In the genomic region with DNA sequence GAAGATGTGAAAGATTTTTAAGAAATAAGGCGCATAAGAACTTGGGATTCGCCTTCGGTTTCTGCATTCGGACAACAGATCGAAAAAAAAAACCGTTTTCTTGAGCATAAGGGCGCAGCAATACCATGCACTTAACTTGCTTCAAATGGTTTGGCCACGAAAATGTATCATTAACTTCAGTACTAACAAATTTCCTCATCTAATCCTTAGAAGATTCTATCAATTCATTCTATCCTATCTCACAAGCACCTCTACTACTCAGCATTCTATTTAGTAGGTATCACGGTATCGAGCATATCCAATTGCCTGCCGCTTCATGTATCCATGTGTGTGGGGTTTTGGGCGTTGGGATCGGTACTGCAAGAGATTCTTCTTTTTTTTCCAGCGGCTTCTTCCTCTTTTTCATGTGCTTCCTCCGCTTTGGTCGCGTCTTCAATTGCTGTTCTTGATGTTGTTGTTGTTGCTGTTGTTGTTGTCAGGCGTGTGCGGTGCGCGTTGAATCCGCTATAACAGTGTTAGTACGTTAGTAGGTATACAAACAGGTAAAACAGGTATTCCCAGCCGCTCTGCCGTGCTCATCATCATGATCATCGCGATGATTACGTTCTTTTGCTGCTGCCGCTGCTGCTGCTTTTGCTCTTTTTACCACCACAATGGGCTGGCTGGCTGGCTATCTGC, we compare ENCODE assay signal across 2 fruit fly cellular contexts.
TF ChIP-seq lines count a peak whose summit lies in the region.

No protein-coding gene starts in this region.

TF ChIP-seq in whole organism, embryonic, 481 proteins besides CTCF, POLR2A, EP300 and RAD21 (continued from another document):
- TF ChIP-seq gcm (GFP tag; optimal IDR thresholded peaks at IDR 0.05; lab: Kevin White, UChicago) (no peak), CG13287 (GFP tag; IDR thresholded peaks at IDR 0.05; lab: Robert Waterston, UW; ENCODE audit: partially characterized antibody) (no peak; the same call in 1 of the 2 replicates)

TF ChIP-seq in whole organism, prepupa, 60 proteins besides CTCF, POLR2A, EP300 and RAD21 (continued from another document):
- no peak for TF ChIP-seq Gug (GFP tag; IDR thresholded peaks at IDR 0.05; lab: Robert Waterston, UW)
- TF ChIP-seq CG3032 (tag; optimal IDR thresholded peaks at IDR 0.05; lab: Kevin White, UChicago), result peak; percentile 51
- TF ChIP-seq pdm3 (GFP tag; optimal IDR thresholded peaks at IDR 0.05; lab: Kevin White, UChicago), result peak; percentile 53
- peak; percentile 76 for TF ChIP-seq Sox102F (GFP tag; optimal IDR thresholded peaks at IDR 0.05; lab: Kevin White, UChicago)
- peak; percentile 74 for TF ChIP-seq Ets21C (GFP tag; optimal IDR thresholded peaks at IDR 0.05; lab: Kevin White, UChicago)
- TF ChIP-seq topi (GFP tag; optimal IDR thresholded peaks at IDR 0.05; lab: Kevin White, UChicago), result peak; percentile 79
- peak; percentile 57 for TF ChIP-seq acj6 (GFP tag; optimal IDR thresholded peaks at IDR 0.05; lab: Kevin White, UChicago)
- peak; percentile 17 for TF ChIP-seq CG8319 (GFP tag; optimal IDR thresholded peaks at IDR 0.05; lab: Kevin White, UChicago)
- peak; percentile 20 for TF ChIP-seq CG16779 (tag; optimal IDR thresholded peaks at IDR 0.05; lab: Kevin White, UChicago)
- peak; percentile 88 for TF ChIP-seq Eip78C (GFP tag; lab: Kevin White, UChicago)
- peak; percentile 32 for TF ChIP-seq CG11902 (GFP tag; optimal IDR thresholded peaks at IDR 0.05; lab: Kevin White, UChicago)
- TF ChIP-seq Hr39 (GFP tag; optimal IDR thresholded peaks at IDR 0.05; lab: Kevin White, UChicago), result peak; percentile 82
- no peak for TF ChIP-seq eg (GFP tag; IDR thresholded peaks at IDR 0.05; lab: Robert Waterston, UW)
- TF ChIP-seq CG3919 (GFP tag; optimal IDR thresholded peaks at IDR 0.05; lab: Kevin White, UChicago), result peak; percentile 67
- peak; percentile 62 for TF ChIP-seq CG6808 (GFP tag; optimal IDR thresholded peaks at IDR 0.05; lab: Kevin White, UChicago)
- no peak for TF ChIP-seq fd85E (GFP tag; optimal IDR thresholded peaks at IDR 0.05; lab: Kevin White, UChicago)
- peak; percentile 52 for TF ChIP-seq Ets96B (tag; optimal IDR thresholded peaks at IDR 0.05; lab: Kevin White, UChicago)
- no peak for TF ChIP-seq fkh (GFP tag; optimal IDR thresholded peaks at IDR 0.05; lab: Kevin White, UChicago)
- TF ChIP-seq fd59A (GFP tag; optimal IDR thresholded peaks at IDR 0.05; lab: Kevin White, UChicago), result peak; percentile 34
- TF ChIP-seq CG8632 (GFP tag; optimal IDR thresholded peaks at IDR 0.05; lab: Kevin White, UChicago), result peak; percentile 5
- TF ChIP-seq CG7368 (GFP tag; optimal IDR thresholded peaks at IDR 0.05; lab: Kevin White, UChicago), result no peak
- peak; percentile 1 for TF ChIP-seq CG11762 (GFP tag; optimal IDR thresholded peaks at IDR 0.05; lab: Kevin White, UChicago; ENCODE audit: insufficient read depth)
- peak; percentile 77 for TF ChIP-seq Smox (GFP tag; optimal IDR thresholded peaks at IDR 0.05; lab: Kevin White, UChicago)
- peak; percentile 15 for TF ChIP-seq Eip93F (GFP tag; optimal IDR thresholded peaks at IDR 0.05; lab: Kevin White, UChicago)
- no peak for TF ChIP-seq Hr38 (GFP tag; optimal IDR thresholded peaks at IDR 0.05; lab: Kevin White, UChicago)
- peak; percentile 37; the same call in 1 of the 3 replicates for TF ChIP-seq CG6163 (GFP tag; IDR thresholded peaks at IDR 0.05; lab: Robert Waterston, UW)
- peak; percentile 35 for TF ChIP-seq CG34406 (GFP tag; optimal IDR thresholded peaks at IDR 0.05; lab: Kevin White, UChicago)
- peak; percentile 55 for TF ChIP-seq spab (GFP tag; optimal IDR thresholded peaks at IDR 0.05; lab: Kevin White, UChicago)
- TF ChIP-seq Met (GFP tag; optimal IDR thresholded peaks at IDR 0.05; lab: Kevin White, UChicago), result peak; percentile 82
- TF ChIP-seq Blimp-1 (GFP tag; optimal IDR thresholded peaks at IDR 0.05; lab: Kevin White, UChicago), result peak; percentile 19
- peak; percentile 75 for TF ChIP-seq lz (GFP tag; optimal IDR thresholded peaks at IDR 0.05; lab: Kevin White, UChicago)
- TF ChIP-seq CG10669 (GFP tag; optimal IDR thresholded peaks at IDR 0.05; lab: Kevin White, UChicago), result peak; percentile 67
- TF ChIP-seq CG10631 (GFP tag; optimal IDR thresholded peaks at IDR 0.05; lab: Kevin White, UChicago), result peak; percentile 65
- peak; percentile 21 for TF ChIP-seq dsx (GFP tag; optimal IDR thresholded peaks at IDR 0.05; lab: Kevin White, UChicago; ENCODE audit: poor library complexity, severe bottlenecking)
- TF ChIP-seq salr (GFP tag; optimal IDR thresholded peaks at IDR 0.05; lab: Kevin White, UChicago), result peak in 1 of 2 experiments; percentile 2
- TF ChIP-seq CG15336 (GFP tag; IDR thresholded peaks at IDR 0.05; lab: Robert Waterston, UW), result no peak
- TF ChIP-seq CG32006 (GFP tag; optimal IDR thresholded peaks at IDR 0.05; lab: Kevin White, UChicago), result peak; percentile 34
- TF ChIP-seq Eip75B (GFP tag; optimal IDR thresholded peaks at IDR 0.05; lab: Kevin White, UChicago), result peak; percentile 12
- no peak for TF ChIP-seq CG11294 (GFP tag; IDR thresholded peaks at IDR 0.05; lab: Robert Waterston, UW)
